Worm (Caenorhabditis elegans): ENCODE results near the gene dpm-3.

The dpm-3 gene

DNA sequence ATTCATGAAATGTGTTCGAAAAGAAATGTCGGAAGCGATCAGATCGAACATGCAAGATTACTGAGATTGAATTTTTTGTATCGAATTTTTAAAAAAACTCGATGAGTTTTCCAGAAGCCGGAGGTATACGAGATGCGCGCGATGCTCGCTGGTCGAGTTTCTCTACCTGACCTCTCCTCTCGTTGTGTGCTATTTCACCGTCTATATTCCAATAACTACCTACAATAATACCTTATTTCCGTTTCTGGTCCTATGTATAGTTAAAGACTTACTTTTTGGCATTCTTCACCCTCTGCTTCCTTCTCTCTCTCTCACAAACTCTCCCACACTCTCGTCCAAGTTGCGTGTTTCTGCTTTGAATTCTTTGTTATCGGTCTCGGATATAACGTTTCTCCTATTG lies 20.0 kb upstream of the dpm-3 start:
- TF ChIP-seq nhr-76 (tag; optimal IDR thresholded peaks at IDR 0.05) (no peak), dve-1 (tag; optimal IDR thresholded peaks at IDR 0.05; ENCODE audit: insufficient read depth) (no peak), fkh-10 (GFP tag; optimal IDR thresholded peaks at IDR 0.05) (no peak), daf-16 (GFP tag; optimal IDR thresholded peaks at IDR 0.05) (no peak), daf-16 (tag; optimal IDR thresholded peaks at IDR 0.05) (no peak), madf-5 (GFP tag; IDR thresholded peaks at IDR 0.05) (0 out of 4 replicates have a peak, but pooled peaks of 1 of the 2 experiments have one; percentile 7), Y5F2A.4 (GFP tag; optimal IDR thresholded peaks at IDR 0.05) (no peak), lin-1 (GFP tag; IDR thresholded peaks at IDR 0.05) (no peak), Y48G9A.11 (GFP tag; IDR thresholded peaks at IDR 0.05) (0 out of 2 replicates have a peak, but pooled peaks have one; percentile 17), ceh-62 (tag; optimal IDR thresholded peaks at IDR 0.05) (no peak), T26A8.4 (GFP tag; IDR thresholded peaks at IDR 0.05) (no peak), fos-1 (tag; optimal IDR thresholded peaks at IDR 0.05) (no peak), set-16 (GFP tag; IDR thresholded peaks at IDR 0.05) (no peak), lin-38 (GFP tag; IDR thresholded peaks at IDR 0.05) (peak; percentile 9; the same call in 1 of the 2 replicates), mxl-3 (GFP tag; optimal IDR thresholded peaks at IDR 0.05) (no peak)

DNA sequence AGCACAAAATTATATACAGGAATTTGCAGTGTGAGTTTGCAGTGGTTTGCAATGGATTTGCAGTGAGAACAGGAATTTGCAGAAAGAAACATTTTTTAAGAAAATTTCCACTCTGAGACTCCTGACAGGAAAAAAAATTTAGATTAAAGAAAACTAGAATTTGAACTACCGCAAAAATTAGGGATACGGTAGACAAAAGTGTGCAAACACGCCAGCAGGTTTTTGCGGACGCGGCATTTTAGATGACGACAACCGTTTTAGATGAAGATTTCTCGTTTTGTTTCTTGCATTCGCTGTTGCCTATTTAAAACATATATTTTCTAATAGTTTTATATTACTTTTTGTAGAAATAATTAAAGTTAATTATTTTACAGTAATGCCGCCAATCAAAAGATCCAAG lies 19.5 kb upstream of the dpm-3 start, which contains the start of gene wdr-46:
TSS of gene wdr-46 (plus strand) at position 375 of the 400 bp plus-strand sequence.
- TF ChIP-seq nhr-111 (GFP tag; optimal IDR thresholded peaks at IDR 0.05) (no peak), ces-1 (GFP tag; optimal IDR thresholded peaks at IDR 0.05) (peak; percentile 29), nhr-28 (tag; optimal IDR thresholded peaks at IDR 0.05) (peak; percentile 50), attf-4 (tag; optimal IDR thresholded peaks at IDR 0.05) (no peak), jun-1 (tag; optimal IDR thresholded peaks at IDR 0.05) (peak; percentile 20), madf-9 (GFP tag; conservative IDR thresholded peaks at IDR 0.05) (no peak), lin-29 (GFP tag; IDR thresholded peaks at IDR 0.05) (peak; percentile 43; the same call in 1 of the 2 replicates), gei-8 (GFP tag; optimal IDR thresholded peaks at IDR 0.05) (no peak), F37D6.2 (tag; optimal IDR thresholded peaks at IDR 0.05) (peak; percentile 47), dmd-9 (GFP tag; IDR thresholded peaks at IDR 0.05) (no peak), ztf-11 (tag; optimal IDR thresholded peaks at IDR 0.05) (no peak), set-16 (GFP tag; IDR thresholded peaks at IDR 0.05) (no peak), ceh-20 (GFP tag; IDR thresholded peaks at IDR 0.05) (peak; percentile 30; the same call in 1 of the 2 replicates), skn-1 (tag; optimal IDR thresholded peaks at IDR 0.05) (no peak), tra-1 (GFP tag; IDR thresholded peaks at IDR 0.05) (0 out of 2 replicates have a peak, but pooled peaks have one; percentile 9), lir-3 (tag; optimal IDR thresholded peaks at IDR 0.05) (no peak), ceh-28 (tag; optimal IDR thresholded peaks at IDR 0.05) (no peak), nhr-102 (tag; optimal IDR thresholded peaks at IDR 0.05) (peak; percentile 78), F10B5.3 (tag; optimal IDR thresholded peaks at IDR 0.05) (no peak), egl-27 (tag; optimal IDR thresholded peaks at IDR 0.05) (no peak), aha-1 (tag) (peak; percentile 93), ceh-82 (tag; optimal IDR thresholded peaks at IDR 0.05) (no peak), R02D3.7 (tag; optimal IDR thresholded peaks at IDR 0.05) (no peak), F49E8.2 (tag; optimal IDR thresholded peaks at IDR 0.05; ENCODE audit: borderline replicate concordance) (peak; percentile 2), hif-1 (tag; optimal IDR thresholded peaks at IDR 0.05) (peak in 1 of 2 experiments; percentile 56), lin-13 (GFP tag; optimal IDR thresholded peaks at IDR 0.05) (peak; percentile 67), dpl-1 (GFP tag; optimal IDR thresholded peaks at IDR 0.05) (peak; percentile 99), zip-11 (GFP tag; IDR thresholded peaks at IDR 0.05) (no peak), daf-12 (tag; optimal IDR thresholded peaks at IDR 0.05) (no peak), nhr-6 (tag; optimal IDR thresholded peaks at IDR 0.05) (peak; percentile 47), ceh-62 (tag; optimal IDR thresholded peaks at IDR 0.05) (no peak), spr-3 (GFP tag; optimal IDR thresholded peaks at IDR 0.05) (no peak), lin-15B (tag; optimal IDR thresholded peaks at IDR 0.05) (no peak), spr-1 (tag; optimal IDR thresholded peaks at IDR 0.05) (peak; percentile 40), Y48G9A.11 (GFP tag; IDR thresholded peaks at IDR 0.05) (0 out of 2 replicates have a peak, but pooled peaks have one; percentile 21), zag-1 (tag; optimal IDR thresholded peaks at IDR 0.05) (no peak), nhr-237 (tag; optimal IDR thresholded peaks at IDR 0.05) (no peak), rbr-2 (tag; optimal IDR thresholded peaks at IDR 0.05) (peak; percentile 71), lsy-2 (tag; optimal IDR thresholded peaks at IDR 0.05) (peak; percentile 98 to 100)

Data from whole organism, L4 larva.